Worm (Caenorhabditis elegans) whole organism, L1 larva: ENCODE data around the gene cbn-1.

Experiments
- irx-1 ChIP-seq: sonication (generic microtip); optimal IDR thresholded peaks from 2 replicates; lab custom pipeline; 2016; ENCODE audit warnings: missing genetic modification characterization, missing compliant biosample characterization
- lin-35 ChIP-seq, 2 experiments: fragments of 150-350 bp; optimal IDR thresholded peaks; 2 replicates each; lab custom pipeline; 2014; ENCODE audit warnings: missing biosample characterization in 2 of 2, missing genetic modification characterization in 2 of 2, missing genetic modification reagents in 2 of 2
- mab-9 ChIP-seq: fragments of 200-800 bp; sonication (Bioruptor generic); IDR thresholded peaks from 2 replicates; pipeline ENCODE4 v1.3.6; 2022; ENCODE audit warnings: missing genetic modification reagents, missing genetic modification characterization, missing compliant biosample characterization
- skn-1 ChIP-seq: fragments of 150-350 bp; optimal IDR thresholded peaks from 2 replicates; lab custom pipeline; 2014; ENCODE audit warnings: missing biosample characterization, missing genetic modification characterization

DNA sequence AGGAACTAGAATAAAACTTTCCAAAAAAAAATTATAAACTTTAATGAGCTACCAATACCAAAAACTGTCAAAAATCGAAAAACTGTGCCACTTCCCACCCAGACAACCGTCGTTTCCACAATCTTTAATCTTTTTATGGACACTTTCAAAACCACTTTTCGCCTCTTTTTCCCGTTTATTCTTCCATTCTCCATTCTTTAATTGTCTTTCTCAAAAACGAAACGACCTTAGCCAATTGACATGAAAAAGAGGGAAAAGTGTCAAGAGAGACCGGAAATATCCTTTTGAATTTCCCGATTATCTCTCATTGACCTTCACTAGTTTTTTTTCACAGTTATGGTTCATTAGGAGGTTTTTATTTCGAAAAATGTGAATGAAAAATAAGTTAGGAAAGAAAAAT is 39.2 kb upstream of the cbn-1 start:
- TF ChIP-seq skn-1 (tag; lab: Kevin White, UChicago) (no peak), irx-1 (tag; lab: Kevin White, UChicago) (no peak), lin-35 (GFP tag; optimal IDR thresholded peaks at IDR 0.05; lab: Kevin White, UChicago) (no peak), mab-9 (no peak)
